Fruit fly (Drosophila melanogaster): ENCODE measurements around the gene CG34160.

dm6 chr2L:10614660-10615479 lies 35.3 kb downstream of the CG34160 start:
- peak; percentile 86 to 87 for TF ChIP-seq CTCF (optimal IDR thresholded peaks at IDR 0.05)
- TF ChIP-seq CG8478 (optimal IDR thresholded peaks at IDR 0.05): no peak
